Worm (Caenorhabditis elegans): ENCODE results near the gene K05F1.10.

K05F1.10 gene

DNA sequence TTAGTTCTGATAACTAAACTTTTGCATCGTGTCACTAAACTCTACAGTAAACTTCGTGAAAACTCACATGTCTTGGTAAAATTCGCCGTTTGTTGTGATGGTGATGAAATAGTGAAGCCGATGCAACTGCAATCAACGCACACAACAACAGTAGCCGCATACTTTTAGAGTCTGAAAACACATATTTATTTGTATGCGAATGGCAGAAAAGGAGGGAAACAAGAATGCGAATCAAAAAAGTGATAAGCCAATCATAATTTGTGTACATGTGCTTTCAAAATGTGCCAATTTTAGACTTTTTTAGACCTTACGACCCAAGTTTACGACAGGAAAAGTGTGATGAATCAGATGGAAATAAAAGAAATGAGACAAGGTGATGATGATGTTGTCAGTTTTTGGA is at the start of gene K05F1.10:
Gene K05F1.10 (minus strand): TSS at position 171 of the 400 bp plus-strand sequence.
- no peak for TF ChIP-seq ref-1 (GFP tag; conservative IDR thresholded peaks at IDR 0.05)
- no peak for TF ChIP-seq flt-1 (GFP tag; IDR thresholded peaks at IDR 0.05)
- no peak for TF ChIP-seq med-1 (GFP tag; optimal IDR thresholded peaks at IDR 0.05; ENCODE audit: insufficient read depth)
- no peak for TF ChIP-seq klf-2 (GFP tag; conservative IDR thresholded peaks at IDR 0.05)
- no peak for TF ChIP-seq cog-1 (tag; optimal IDR thresholded peaks at IDR 0.05)
- TF ChIP-seq ztf-29 (GFP tag; IDR thresholded peaks at IDR 0.05): no peak
- TF ChIP-seq ztf-23 (GFP tag; IDR thresholded peaks at IDR 0.05): no peak

DNA sequence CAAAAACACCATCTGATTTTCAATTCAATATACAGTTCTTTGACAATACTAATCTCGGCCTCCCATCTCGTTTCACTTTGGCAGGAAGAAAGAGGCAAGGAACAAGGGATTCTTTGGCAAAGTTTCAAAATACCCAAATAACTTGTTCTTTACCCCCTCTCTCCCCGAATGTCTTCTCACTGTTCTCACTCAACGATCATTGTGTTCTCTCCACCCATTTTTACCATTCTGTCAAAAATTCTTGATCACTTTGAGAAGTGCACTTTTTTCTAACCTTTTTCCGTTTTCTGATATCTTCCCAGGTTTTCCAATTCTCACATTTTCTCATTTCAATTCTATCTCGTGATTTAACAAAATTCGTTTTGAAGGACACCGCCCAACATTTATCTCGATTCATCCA is 48.8 kb upstream of the K05F1.10 start, which contains the start of gene H41C03.1:
Gene H41C03.1 (plus strand): TSS at position 301 of the 400 bp plus-strand sequence.
- TF ChIP-seq flt-1 (GFP tag; IDR thresholded peaks at IDR 0.05) (no peak), T22C8.4 (GFP tag; IDR thresholded peaks at IDR 0.05) (no peak), ztf-23 (GFP tag; IDR thresholded peaks at IDR 0.05) (no peak), ztf-29 (GFP tag; IDR thresholded peaks at IDR 0.05) (no peak), ref-1 (GFP tag; conservative IDR thresholded peaks at IDR 0.05) (no peak), cog-1 (tag; optimal IDR thresholded peaks at IDR 0.05) (no peak), tab-1 (GFP tag; IDR thresholded peaks at IDR 0.05) (no peak), klf-2 (GFP tag; conservative IDR thresholded peaks at IDR 0.05) (no peak), med-1 (GFP tag; optimal IDR thresholded peaks at IDR 0.05; ENCODE audit: insufficient read depth) (no peak)

DNA sequence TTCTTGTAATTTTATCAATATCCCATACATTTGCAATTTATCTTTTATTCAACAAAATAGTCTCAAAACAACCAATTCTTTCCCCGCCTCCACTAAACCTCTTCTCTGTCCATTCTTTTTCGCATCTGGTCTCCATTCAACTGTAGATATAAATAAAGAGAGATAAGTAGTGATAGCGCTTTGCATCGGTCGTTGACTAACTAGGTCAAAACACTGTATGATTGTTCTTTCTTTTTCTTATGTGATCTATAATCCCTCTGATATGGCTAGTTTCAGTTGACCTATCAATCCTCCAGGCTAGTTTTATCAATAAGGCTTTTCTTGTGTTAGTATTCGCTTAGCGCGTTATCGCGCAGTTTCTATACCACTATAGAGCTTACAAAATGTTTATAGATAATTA is 48.0 kb upstream of the K05F1.10 start:
- TF ChIP-seq flt-1 (GFP tag; IDR thresholded peaks at IDR 0.05): no peak
- no peak for TF ChIP-seq tab-1 (GFP tag; IDR thresholded peaks at IDR 0.05)
- no peak for TF ChIP-seq ref-1 (GFP tag; conservative IDR thresholded peaks at IDR 0.05)
- TF ChIP-seq ztf-29 (GFP tag; IDR thresholded peaks at IDR 0.05): no peak
- no peak for TF ChIP-seq T22C8.4 (GFP tag; IDR thresholded peaks at IDR 0.05)
- no peak for TF ChIP-seq klf-2 (GFP tag; conservative IDR thresholded peaks at IDR 0.05)
- no peak for TF ChIP-seq med-1 (GFP tag; optimal IDR thresholded peaks at IDR 0.05; ENCODE audit: insufficient read depth)
- no peak for TF ChIP-seq ztf-23 (GFP tag; IDR thresholded peaks at IDR 0.05)

DNA sequence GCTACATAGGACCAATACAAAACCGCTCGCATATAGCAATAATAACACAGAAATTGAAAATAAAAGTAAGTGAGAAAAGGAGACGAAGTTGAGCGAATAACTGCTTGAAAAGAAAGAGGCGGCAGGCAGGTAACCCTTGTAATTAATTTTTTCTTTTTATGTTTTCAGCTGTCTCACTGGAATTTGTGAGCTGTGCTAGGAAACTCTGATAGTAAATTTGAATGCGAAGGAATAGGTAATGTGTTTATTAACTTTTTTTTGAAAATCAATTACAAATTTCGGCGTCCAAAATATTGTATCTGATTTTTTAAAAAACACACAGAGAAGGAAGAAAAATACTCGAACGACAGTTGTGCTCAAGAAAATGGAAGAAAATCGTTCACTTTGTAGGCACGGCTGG is 46.7 kb upstream of the K05F1.10 start, which contains the start of gene H41C03.2:
Gene H41C03.2 (minus strand): TSS at position 101 of the 400 bp plus-strand sequence.
- TF ChIP-seq ref-1 (GFP tag; conservative IDR thresholded peaks at IDR 0.05) (no peak), med-1 (GFP tag; optimal IDR thresholded peaks at IDR 0.05; ENCODE audit: insufficient read depth) (no peak), cog-1 (tag; optimal IDR thresholded peaks at IDR 0.05) (no peak), klf-2 (GFP tag; conservative IDR thresholded peaks at IDR 0.05) (no peak), T22C8.4 (GFP tag; IDR thresholded peaks at IDR 0.05) (no peak), flt-1 (GFP tag; IDR thresholded peaks at IDR 0.05) (no peak), ztf-29 (GFP tag; IDR thresholded peaks at IDR 0.05) (no peak), tab-1 (GFP tag; IDR thresholded peaks at IDR 0.05) (no peak), ztf-23 (GFP tag; IDR thresholded peaks at IDR 0.05) (no peak)

DNA sequence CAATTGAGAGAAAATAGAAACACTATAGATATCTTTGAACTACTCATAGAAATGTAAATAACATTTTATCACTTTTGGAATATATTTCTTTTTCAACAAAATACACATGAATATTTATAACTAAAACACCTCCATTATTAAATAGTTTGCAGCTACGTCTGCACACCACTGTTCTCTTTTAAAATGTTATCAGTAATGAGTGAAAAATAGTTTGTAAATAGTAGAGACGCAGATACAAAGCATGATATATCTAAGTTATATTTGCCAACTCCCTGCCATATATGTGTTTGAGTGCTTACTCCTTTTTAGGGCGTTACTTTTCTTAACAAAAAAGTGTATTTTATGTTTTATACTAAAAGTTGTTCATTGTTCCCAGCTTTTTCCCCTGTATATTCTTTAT is 40.9 kb upstream of the K05F1.10 start:
- TF ChIP-seq klf-2 (GFP tag; conservative IDR thresholded peaks at IDR 0.05) (no peak), T22C8.4 (GFP tag; IDR thresholded peaks at IDR 0.05) (no peak), ref-1 (GFP tag; conservative IDR thresholded peaks at IDR 0.05) (no peak), flt-1 (GFP tag; IDR thresholded peaks at IDR 0.05) (no peak), tab-1 (GFP tag; IDR thresholded peaks at IDR 0.05) (no peak), cog-1 (tag; optimal IDR thresholded peaks at IDR 0.05) (no peak), ztf-23 (GFP tag; IDR thresholded peaks at IDR 0.05) (no peak), ztf-29 (GFP tag; IDR thresholded peaks at IDR 0.05) (no peak), med-1 (GFP tag; optimal IDR thresholded peaks at IDR 0.05; ENCODE audit: insufficient read depth) (no peak)

DNA sequence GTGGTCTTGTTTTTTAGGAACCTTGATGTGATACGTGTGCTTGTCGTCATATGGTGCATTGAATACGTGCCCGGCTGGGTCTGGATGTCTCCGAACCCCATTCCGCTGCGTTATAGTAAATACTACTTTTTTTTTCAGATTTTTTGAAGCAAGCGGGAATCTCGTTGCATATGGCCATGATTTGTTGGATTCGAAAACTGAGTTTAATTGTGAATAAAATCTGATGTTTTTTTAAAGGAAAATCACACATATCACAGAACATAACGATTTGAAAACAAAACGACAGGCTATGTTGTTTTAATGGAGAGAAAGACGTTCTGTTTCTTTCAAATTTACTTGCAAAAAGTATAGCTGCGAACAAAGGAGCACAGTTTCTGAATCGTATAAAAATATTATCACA is 40.2 kb upstream of the K05F1.10 start, which contains the start of the genes ZK1248.17 and H41C03.3:
Gene ZK1248.17 (minus strand): TSS at position 101 of the 400 bp plus-strand sequence.
Gene H41C03.3 (plus strand): TSS at position 337 of the 400 bp plus-strand sequence.
- TF ChIP-seq med-1 (GFP tag; optimal IDR thresholded peaks at IDR 0.05; ENCODE audit: insufficient read depth) (no peak), flt-1 (GFP tag; IDR thresholded peaks at IDR 0.05) (no peak), T22C8.4 (GFP tag; IDR thresholded peaks at IDR 0.05) (no peak), tab-1 (GFP tag; IDR thresholded peaks at IDR 0.05) (no peak), ztf-29 (GFP tag; IDR thresholded peaks at IDR 0.05) (no peak), ref-1 (GFP tag; conservative IDR thresholded peaks at IDR 0.05) (no peak), cog-1 (tag; optimal IDR thresholded peaks at IDR 0.05) (no peak), klf-2 (GFP tag; conservative IDR thresholded peaks at IDR 0.05) (no peak), ztf-23 (GFP tag; IDR thresholded peaks at IDR 0.05) (no peak)

DNA sequence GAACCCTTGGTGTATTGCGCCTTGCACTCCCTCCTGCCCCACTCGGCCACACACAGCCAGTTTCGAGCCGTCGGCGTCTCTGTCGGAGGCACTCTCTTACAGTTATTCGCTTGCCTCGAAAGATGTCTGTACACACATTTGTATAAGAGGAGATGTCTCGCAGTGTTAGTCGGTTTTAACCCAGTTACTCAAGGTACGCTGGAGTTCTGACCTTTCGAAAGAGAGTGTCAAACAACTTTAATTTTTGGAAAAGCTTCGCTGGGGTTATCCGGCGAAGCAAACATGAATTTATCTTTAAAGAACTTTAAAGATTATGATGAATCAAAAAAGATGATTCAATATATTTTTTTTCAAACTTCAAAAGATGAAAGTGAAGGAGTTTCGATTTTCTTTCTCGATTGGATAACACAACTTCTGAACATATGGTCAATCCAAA is 39.4 kb upstream of the K05F1.10 start:
- peak; percentile 99 for TF ChIP-seq cog-1 (tag; optimal IDR thresholded peaks at IDR 0.05)
- peak; percentile 83 for TF ChIP-seq ztf-29 (GFP tag; IDR thresholded peaks at IDR 0.05)
- peak; percentile 61; the same call in 1 of the 2 replicates for TF ChIP-seq tab-1 (GFP tag; IDR thresholded peaks at IDR 0.05)
- TF ChIP-seq klf-2 (GFP tag; conservative IDR thresholded peaks at IDR 0.05): peak; percentile 53; the same call in 1 of the 2 replicates
- TF ChIP-seq ztf-23 (GFP tag; IDR thresholded peaks at IDR 0.05): peak; percentile 90
- peak; percentile 90 for TF ChIP-seq flt-1 (GFP tag; IDR thresholded peaks at IDR 0.05)
- TF ChIP-seq T22C8.4 (GFP tag; IDR thresholded peaks at IDR 0.05): peak; percentile 74; the same call in 1 of the 2 replicates
- TF ChIP-seq med-1 (GFP tag; optimal IDR thresholded peaks at IDR 0.05; ENCODE audit: insufficient read depth): peak; percentile 34
- no peak for TF ChIP-seq ref-1 (GFP tag; conservative IDR thresholded peaks at IDR 0.05)

DNA sequence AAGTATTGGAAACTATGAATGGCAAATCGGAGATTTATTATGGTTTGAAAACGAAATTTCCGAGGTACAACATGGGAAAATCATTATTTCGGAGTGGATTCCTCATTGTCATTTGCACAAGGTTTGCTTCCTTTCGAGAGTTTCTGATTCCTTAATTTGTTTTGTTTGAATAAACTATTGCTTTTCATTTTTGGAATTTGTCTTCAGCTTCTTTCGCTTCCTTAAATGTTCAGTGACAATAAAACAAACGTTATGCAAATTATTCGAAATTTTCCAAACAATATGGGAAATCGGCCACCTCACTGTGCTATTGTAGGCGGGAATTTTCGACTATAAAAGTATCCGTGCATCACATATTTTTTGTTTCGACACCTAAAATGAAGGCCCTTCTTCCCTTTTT is 36.6 kb upstream of the K05F1.10 start, which contains the start of gene nep-25:
Gene nep-25 (plus strand): TSS at position 375 of the 400 bp plus-strand sequence.
- TF ChIP-seq flt-1 (GFP tag; IDR thresholded peaks at IDR 0.05) (no peak), ztf-23 (GFP tag; IDR thresholded peaks at IDR 0.05) (no peak), cog-1 (tag; optimal IDR thresholded peaks at IDR 0.05) (no peak), tab-1 (GFP tag; IDR thresholded peaks at IDR 0.05) (no peak), ztf-29 (GFP tag; IDR thresholded peaks at IDR 0.05) (no peak), med-1 (GFP tag; optimal IDR thresholded peaks at IDR 0.05; ENCODE audit: insufficient read depth) (no peak), T22C8.4 (GFP tag; IDR thresholded peaks at IDR 0.05) (no peak), ref-1 (GFP tag; conservative IDR thresholded peaks at IDR 0.05) (no peak), klf-2 (GFP tag; conservative IDR thresholded peaks at IDR 0.05) (no peak)

DNA sequence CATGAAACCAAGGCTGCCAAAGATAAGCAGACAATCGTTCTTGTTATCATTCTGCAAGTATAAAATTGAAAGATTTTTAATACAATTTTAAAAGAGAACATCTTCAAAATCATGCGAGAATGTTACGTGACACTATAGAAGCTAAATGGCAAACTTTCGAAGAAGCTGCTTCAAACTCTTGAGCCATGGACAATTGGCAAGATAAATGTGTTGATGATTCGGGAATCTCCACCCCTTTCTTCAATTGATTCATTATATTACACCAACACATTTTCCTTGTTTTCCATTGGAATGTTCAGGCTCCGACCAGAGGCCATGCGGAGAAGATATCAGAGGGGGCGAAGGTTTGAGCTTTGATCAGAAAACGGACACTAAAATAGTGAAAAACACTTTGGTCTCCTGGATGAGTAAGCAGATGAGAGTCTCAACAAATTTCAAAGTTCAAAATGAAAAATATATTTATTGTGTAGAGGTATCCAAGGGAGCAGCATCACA is 35.8 kb upstream of the K05F1.10 start, which contains the start of gene lec-5:
Gene lec-5 (minus strand): TSS at position 51 of the 495 bp plus-strand sequence.
- no peak for TF ChIP-seq T22C8.4 (GFP tag; IDR thresholded peaks at IDR 0.05)
- TF ChIP-seq med-1 (GFP tag; optimal IDR thresholded peaks at IDR 0.05; ENCODE audit: insufficient read depth): no peak
- TF ChIP-seq tab-1 (GFP tag; IDR thresholded peaks at IDR 0.05): no peak
- no peak for TF ChIP-seq ztf-29 (GFP tag; IDR thresholded peaks at IDR 0.05)
- no peak for TF ChIP-seq ztf-23 (GFP tag; IDR thresholded peaks at IDR 0.05)
- no peak for TF ChIP-seq klf-2 (GFP tag; conservative IDR thresholded peaks at IDR 0.05)
- no peak for TF ChIP-seq ref-1 (GFP tag; conservative IDR thresholded peaks at IDR 0.05)
- no peak for TF ChIP-seq cog-1 (tag; optimal IDR thresholded peaks at IDR 0.05)
- TF ChIP-seq flt-1 (GFP tag; IDR thresholded peaks at IDR 0.05): no peak

All from whole organism, midembryonic.